Worm (Caenorhabditis elegans) whole organism, young adult: ENCODE data around the gene ZK177.11.

Source experiments
- B0336.3 ChIP-seq: fragments of 200-800 bp; sonication (Bioruptor generic); IDR thresholded peaks from 2 replicates; pipeline ENCODE4 v1.3.6; 2022; ENCODE audit warnings: missing genetic modification characterization, missing compliant biosample characterization
- C06A6.2 ChIP-seq: fragments of 200-800 bp; sonication (Bioruptor generic); conservative IDR thresholded peaks from 2 replicates; pipeline ENCODE4 v1.3.6; 2022; ENCODE audit warnings: missing genetic modification characterization, missing compliant biosample characterization
- C17E4.6 ChIP-seq: fragments of 200-800 bp; sonication (Bioruptor generic); IDR thresholded peaks from 2 replicates; pipeline ENCODE4 v1.3.6; 2022; ENCODE audit warnings: missing genetic modification reagents, missing genetic modification characterization, missing compliant biosample characterization
- D2030.7 ChIP-seq: fragments of 200-800 bp; sonication (Bioruptor generic); IDR thresholded peaks from 2 replicates; pipeline ENCODE4 v1.3.6; 2022; ENCODE audit warnings: missing genetic modification reagents, missing genetic modification characterization, missing compliant biosample characterization
- F22D6.2 ChIP-seq: sonication (generic microtip); optimal IDR thresholded peaks from 2 replicates; lab custom pipeline; 2016; ENCODE audit warnings: mild to moderate bottlenecking, missing genetic modification characterization, missing compliant biosample characterization
- F33H1.4 ChIP-seq: fragments of 200-800 bp; sonication (Bioruptor generic); IDR thresholded peaks from 2 replicates; pipeline ENCODE4 v1.3.6; 2022; ENCODE audit warnings: missing genetic modification reagents, missing genetic modification characterization, missing compliant biosample characterization
- F49E8.2 ChIP-seq: sonication (generic microtip); optimal IDR thresholded peaks from 3 replicates; lab custom pipeline; 2017; ENCODE audit warnings: missing genetic modification characterization, mild to moderate bottlenecking, missing compliant biosample characterization, antibody characterized with exemption, moderate library complexity; ENCODE audit not compliant: insufficient read depth
- T07F8.4 ChIP-seq: sonication (generic microtip); optimal IDR thresholded peaks from 2 replicates; lab custom pipeline; 2016; ENCODE audit warnings: mild to moderate bottlenecking, missing genetic modification characterization, moderate library complexity, missing compliant biosample characterization
- Y53F4B.3 ChIP-seq: fragments of 200-800 bp; sonication (Bioruptor generic); IDR thresholded peaks from 2 replicates; pipeline ENCODE4 v1.3.6; 2022; ENCODE audit warnings: missing genetic modification reagents, missing genetic modification characterization, missing compliant biosample characterization
- Y53G8AR.9 ChIP-seq: fragments of 200-800 bp; sonication (Bioruptor generic); conservative IDR thresholded peaks from 2 replicates; pipeline ENCODE4 v1.3.6; 2022; ENCODE audit warnings: missing genetic modification reagents, missing genetic modification characterization, missing compliant biosample characterization
- Y56A3A.18 ChIP-seq: fragments of 200-800 bp; sonication (Bioruptor generic); IDR thresholded peaks from 2 replicates; pipeline ENCODE4 v1.3.6; 2022; ENCODE audit warnings: missing genetic modification reagents, missing genetic modification characterization, missing compliant biosample characterization
- Y79H2A.3 ChIP-seq: fragments of 200-800 bp; sonication (Bioruptor generic); conservative IDR thresholded peaks from 2 replicates; pipeline ENCODE4 v1.3.6; 2022; ENCODE audit warnings: missing genetic modification reagents, missing genetic modification characterization, missing compliant biosample characterization
- Y95B8A.8 ChIP-seq: fragments of 200-800 bp; sonication (Bioruptor generic); IDR thresholded peaks from 2 replicates; pipeline ENCODE4 v1.3.6; 2022; ENCODE audit warnings: missing genetic modification reagents, missing genetic modification characterization, missing compliant biosample characterization
- ama-1 ChIP-seq, 3 experiments: fragments of 150-350 bp in 1 of 3; sonication (generic microtip) in 2 of 3; optimal IDR thresholded peaks; 2 replicates each; lab custom pipeline; 2014 to 2018; ENCODE audit warnings: missing biosample characterization in 2 of 3, missing genetic modification characterization in 2 of 3, missing genetic modification reagents in 2 of 3
- atf-7 ChIP-seq: sonication (generic microtip); optimal IDR thresholded peaks from 2 replicates; lab custom pipeline; 2017; ENCODE audit warnings: mild to moderate bottlenecking, missing genetic modification characterization, missing compliant biosample characterization
- attf-5 ChIP-seq: fragments of 200-800 bp; sonication (Bioruptor generic); optimal IDR thresholded peaks from 2 replicates; lab custom pipeline; 2018; ENCODE audit warnings: mild to moderate bottlenecking, missing genetic modification characterization, missing compliant biosample characterization
- bed-2 ChIP-seq: fragments of 200-800 bp; sonication (Bioruptor generic); IDR thresholded peaks from 2 replicates; pipeline ENCODE4 v1.3.6; 2022; ENCODE audit warnings: missing genetic modification reagents, missing genetic modification characterization, missing compliant biosample characterization
- ccch-3 ChIP-seq: fragments of 200-800 bp; sonication (Bioruptor generic); optimal IDR thresholded peaks from 2 replicates; lab custom pipeline; 2018; ENCODE audit warnings: mild to moderate bottlenecking, missing genetic modification characterization, missing compliant biosample characterization
- ceh-58 ChIP-seq: fragments of 200-800 bp; sonication (Bioruptor generic); IDR thresholded peaks from 2 replicates; pipeline ENCODE4 v1.3.6; 2022; ENCODE audit warnings: missing genetic modification characterization, missing compliant biosample characterization
- ceh-79 ChIP-seq: sonication (generic microtip); optimal IDR thresholded peaks from 2 replicates; lab custom pipeline; 2017; ENCODE audit warnings: mild to moderate bottlenecking, missing genetic modification characterization, missing compliant biosample characterization
- dox-1 ChIP-seq: fragments of 200-800 bp; sonication (Bioruptor generic); IDR thresholded peaks from 2 replicates; pipeline ENCODE4 v1.3.6; 2022; ENCODE audit warnings: missing genetic modification reagents, missing genetic modification characterization, missing compliant biosample characterization
- ekl-4 ChIP-seq: fragments of 200-800 bp; sonication (Bioruptor generic); IDR thresholded peaks from 2 replicates; pipeline ENCODE4 v1.3.6; 2022; ENCODE audit warnings: missing genetic modification reagents, missing genetic modification characterization, missing compliant biosample characterization
- fkh-3 ChIP-seq: sonication (generic microtip); optimal IDR thresholded peaks from 2 replicates; lab custom pipeline; 2016; ENCODE audit warnings: mild to moderate bottlenecking, missing genetic modification characterization, missing compliant biosample characterization
- gei-17 ChIP-seq: fragments of 200-800 bp; sonication (Bioruptor generic); optimal IDR thresholded peaks from 2 replicates; lab custom pipeline; 2018; ENCODE audit warnings: mild to moderate bottlenecking, missing genetic modification characterization, missing compliant biosample characterization
- hlh-26 ChIP-seq: fragments of 200-800 bp; sonication (Bioruptor generic); conservative IDR thresholded peaks from 2 replicates; pipeline ENCODE4 v1.3.6; 2022; ENCODE audit warnings: missing genetic modification reagents, missing genetic modification characterization, missing compliant biosample characterization
- lag-1 ChIP-seq: fragments of 200-800 bp; sonication (Bioruptor generic); IDR thresholded peaks from 2 replicates; pipeline ENCODE4 v1.3.6; 2022; ENCODE audit warnings: missing genetic modification reagents, missing genetic modification characterization, missing compliant biosample characterization
- let-526 ChIP-seq: fragments of 200-800 bp; sonication (Bioruptor generic); IDR thresholded peaks from 2 replicates; pipeline ENCODE4 v1.3.6; 2022; ENCODE audit warnings: missing genetic modification reagents, missing genetic modification characterization, missing compliant biosample characterization
- lin-35 ChIP-seq, 3 experiments: fragments of 150-350 bp in 2 of 3; sonication (generic microtip) in 1 of 3; optimal IDR thresholded peaks; 2 replicates each; lab custom pipeline; 2014 to 2018; ENCODE audit warnings: missing biosample characterization in 3 of 3, missing genetic modification characterization in 3 of 3, missing genetic modification reagents in 3 of 3
- lin-40 ChIP-seq: sonication (generic microtip); optimal IDR thresholded peaks from 2 replicates; lab custom pipeline; 2016; ENCODE audit warnings: missing genetic modification characterization, mild to moderate bottlenecking, missing compliant biosample characterization, missing genotype, missing genetic modification reagents
- lin-54 ChIP-seq: fragments of 200-800 bp; sonication (Bioruptor generic); optimal IDR thresholded peaks from 2 replicates; lab custom pipeline; 2018; ENCODE audit warnings: mild to moderate bottlenecking, missing genetic modification characterization, missing compliant biosample characterization
- lsl-1 ChIP-seq: fragments of 200-800 bp; sonication (Bioruptor generic); optimal IDR thresholded peaks from 2 replicates; lab custom pipeline; 2018; ENCODE audit warnings: mild to moderate bottlenecking, missing genetic modification characterization, moderate library complexity, missing compliant biosample characterization
- madf-3 ChIP-seq: fragments of 200-800 bp; sonication (Bioruptor generic); IDR thresholded peaks from 2 replicates; pipeline ENCODE4 v1.3.6; 2022; ENCODE audit warnings: missing genetic modification reagents, missing genetic modification characterization, missing compliant biosample characterization
- mxl-1 ChIP-seq: sonication (generic microtip); optimal IDR thresholded peaks from 2 replicates; lab custom pipeline; 2016; ENCODE audit warnings: missing genetic modification characterization, missing compliant biosample characterization
- nhr-120 ChIP-seq: fragments of 200-800 bp; sonication (Bioruptor generic); IDR thresholded peaks from 2 replicates; pipeline ENCODE4 v1.3.6; 2022; ENCODE audit warnings: missing genetic modification characterization, missing compliant biosample characterization
- nhr-80 ChIP-seq: sonication (generic microtip); optimal IDR thresholded peaks from 2 replicates; lab custom pipeline; 2016; ENCODE audit warnings: missing genetic modification characterization, missing compliant biosample characterization
- rec-8 ChIP-seq, 2 experiments: sonication (generic microtip); optimal IDR thresholded peaks; 2 replicates each; lab custom pipeline; 2016; ENCODE audit warnings: mild to moderate bottlenecking in 2 of 2, missing genetic modification characterization in 2 of 2, missing genetic modification reagents in 2 of 2, missing genotype in 2 of 2, missing biosample characterization in 1 of 2, missing compliant biosample characterization in 1 of 2, moderate library complexity in 1 of 2
- repo-1 ChIP-seq: sonication (generic microtip); optimal IDR thresholded peaks from 2 replicates; lab custom pipeline; 2017; ENCODE audit warnings: mild to moderate bottlenecking, missing genetic modification characterization, missing compliant biosample characterization
- sdz-38 ChIP-seq: sonication (generic microtip); optimal IDR thresholded peaks from 2 replicates; lab custom pipeline; 2016; ENCODE audit warnings: missing genotype, missing genetic modification characterization, missing compliant biosample characterization
- sea-2 ChIP-seq: fragments of 200-800 bp; sonication (Bioruptor generic); IDR thresholded peaks from 2 replicates; pipeline ENCODE4 v1.3.6; 2022; ENCODE audit warnings: missing genetic modification characterization, missing compliant biosample characterization
- tbp1 ChIP-seq: fragments of 200-800 bp; sonication (Bioruptor generic); optimal IDR thresholded peaks from 2 replicates; lab custom pipeline; 2018; ENCODE audit warnings: mild to moderate bottlenecking, missing genetic modification characterization, missing compliant biosample characterization
- tlf-1 ChIP-seq: fragments of 200-800 bp; sonication (Bioruptor generic); optimal IDR thresholded peaks from 2 replicates; lab custom pipeline; 2018; ENCODE audit warnings: mild to moderate bottlenecking, missing genetic modification characterization, missing compliant biosample characterization
- unc-62 ChIP-seq: fragments of 150-350 bp; optimal IDR thresholded peaks from 2 replicates; lab custom pipeline; 2014; ENCODE audit warnings: missing biosample characterization, missing genetic modification reagents, missing genetic modification characterization
- ztf-26 ChIP-seq: sonication (generic microtip); optimal IDR thresholded peaks from 2 replicates; lab custom pipeline; 2017; ENCODE audit warnings: missing genetic modification characterization, missing compliant biosample characterization
- ztf-28 ChIP-seq: fragments of 200-800 bp; sonication (Bioruptor generic); IDR thresholded peaks from 2 replicates; pipeline ENCODE4 v1.3.6; 2022; ENCODE audit warnings: missing genetic modification reagents, missing genetic modification characterization, missing compliant biosample characterization

Gene ZK177.11

ce11 chrII:5505820-5506287 is 16.9 kb upstream of the ZK177.11 start, which contains the start of gene npp-24:
TSS of gene npp-24 (plus strand) at chrII:5505870.
- no peak for TF ChIP-seq repo-1
- TF ChIP-seq tlf-1 (GFP tag; lab: Kevin White, UChicago): no peak
- TF ChIP-seq C17E4.6 (GFP tag; lab: Robert Waterston, UW): no peak
- TF ChIP-seq lin-35 (GFP tag; optimal IDR thresholded peaks at IDR 0.05; lab: Kevin White, UChicago): peak in 1 of 3 experiments; percentile 43
- TF ChIP-seq, all 124 proteins: peak for 1

DNA sequence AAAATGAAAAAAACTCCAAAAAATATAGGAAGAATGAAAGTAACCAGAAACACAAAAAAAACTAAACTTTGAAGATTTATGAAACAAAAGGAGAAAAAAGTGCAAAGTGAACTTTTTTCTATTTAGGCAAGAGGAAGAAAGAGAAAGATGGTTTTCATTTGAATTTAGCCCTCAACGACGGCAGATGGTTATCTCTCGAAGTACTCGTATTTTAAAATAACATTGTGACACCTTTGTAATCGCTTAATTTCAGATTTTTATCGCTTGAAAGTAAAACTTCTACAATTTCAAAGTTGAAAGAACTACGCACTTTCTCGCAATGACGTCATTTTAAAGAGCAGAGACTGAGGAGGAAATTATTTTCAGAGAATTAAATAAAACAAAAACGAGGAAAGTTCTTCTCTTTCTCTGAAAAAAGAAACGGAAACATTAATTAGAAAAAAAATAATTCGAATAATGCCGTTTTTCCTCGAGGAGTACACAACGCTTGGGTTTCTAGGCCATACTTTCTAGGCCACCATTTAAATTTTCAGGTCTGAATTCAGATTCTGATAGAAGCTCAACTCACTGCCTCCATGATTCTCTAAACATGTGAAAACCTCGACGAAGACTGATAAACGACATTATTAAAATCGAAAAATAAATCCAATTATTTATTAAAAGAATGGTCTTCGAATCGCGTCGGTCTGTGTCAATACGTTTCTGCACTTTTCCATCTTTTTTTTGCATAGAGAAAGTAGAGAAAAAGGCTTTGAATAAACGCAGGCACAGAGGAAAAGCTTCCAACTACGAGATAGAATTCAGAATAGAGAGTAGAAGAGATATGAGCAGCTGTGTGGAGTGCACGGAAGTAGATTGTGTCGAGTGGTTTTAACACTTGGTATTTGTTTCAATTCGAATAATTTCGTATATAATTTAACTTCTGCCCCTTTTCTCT is 11.1 kb upstream of the ZK177.11 start:
- TF ChIP-seq Y95B8A.8 (GFP tag; lab: Robert Waterston, UW) (no peak), T07F8.4 (tag; lab: Kevin White, UChicago) (no peak), atf-7 (tag; lab: Kevin White, UChicago) (peak; percentile 16), ceh-79 (tag; lab: Kevin White, UChicago) (no peak), Y53F4B.3 (GFP tag; lab: Robert Waterston, UW) (no peak), lin-54 (GFP tag; lab: Kevin White, UChicago) (peak; percentile 4), ccch-3 (GFP tag; lab: Kevin White, UChicago) (no peak), F49E8.2 (tag; lab: Kevin White, UChicago) (no peak), Y79H2A.3 (no peak), bed-2 (GFP tag; lab: Robert Waterston, UW) (no peak), unc-62 (no peak), ceh-58 (GFP tag; lab: Robert Waterston, UW) (no peak), ama-1 (optimal IDR thresholded peaks at IDR 0.05; lab: Kevin White, UChicago) (no peak), ama-1 (GFP tag; optimal IDR thresholded peaks at IDR 0.05; lab: Kevin White, UChicago) (no peak), Y56A3A.18 (no peak), ztf-28 (GFP tag; lab: Robert Waterston, UW) (0 out of 2 replicates have a peak, but pooled peaks have one; percentile 22), F33H1.4 (GFP tag; lab: Robert Waterston, UW) (peak; percentile 42), gei-17 (no peak), nhr-80 (tag; lab: Kevin White, UChicago) (no peak), dox-1 (GFP tag; lab: Robert Waterston, UW) (0 out of 2 replicates have a peak, but pooled peaks have one; percentile 39), C17E4.6 (GFP tag; lab: Robert Waterston, UW) (no peak), sea-2 (GFP tag; lab: Robert Waterston, UW) (no peak), lin-40 (tag; lab: Kevin White, UChicago) (no peak), let-526 (GFP tag; lab: Robert Waterston, UW) (no peak), nhr-120 (GFP tag; lab: Robert Waterston, UW) (no peak), ztf-26 (tag; lab: Kevin White, UChicago) (no peak), D2030.7 (GFP tag; lab: Robert Waterston, UW) (no peak), rec-8 (tag; optimal IDR thresholded peaks at IDR 0.05; lab: Kevin White, UChicago) (peak in 1 of 2 experiments; percentile 24), Y53G8AR.9 (GFP tag; lab: Robert Waterston, UW) (no peak), B0336.3 (GFP tag; lab: Robert Waterston, UW) (no peak), sdz-38 (tag; lab: Kevin White, UChicago) (no peak), hlh-26 (no peak), lin-35 (GFP tag; optimal IDR thresholded peaks at IDR 0.05; lab: Kevin White, UChicago) (peak in 1 of 3 experiments; percentile 13), madf-3 (GFP tag; lab: Robert Waterston, UW) (no peak), attf-5 (GFP tag; lab: Kevin White, UChicago) (peak; percentile 1), C06A6.2 (GFP tag; lab: Robert Waterston, UW) (no peak), lsl-1 (GFP tag; lab: Kevin White, UChicago) (peak; percentile 45), ekl-4 (GFP tag; lab: Robert Waterston, UW) (no peak), tlf-1 (GFP tag; lab: Kevin White, UChicago) (no peak), fkh-3 (tag; lab: Kevin White, UChicago) (no peak), F22D6.2 (no peak), mxl-1 (no peak), lag-1 (no peak), tbp1 (no peak)
